Worm (Caenorhabditis elegans): ENCODE data around the gene F43E2.1.

Gene F43E2.1

DNA sequence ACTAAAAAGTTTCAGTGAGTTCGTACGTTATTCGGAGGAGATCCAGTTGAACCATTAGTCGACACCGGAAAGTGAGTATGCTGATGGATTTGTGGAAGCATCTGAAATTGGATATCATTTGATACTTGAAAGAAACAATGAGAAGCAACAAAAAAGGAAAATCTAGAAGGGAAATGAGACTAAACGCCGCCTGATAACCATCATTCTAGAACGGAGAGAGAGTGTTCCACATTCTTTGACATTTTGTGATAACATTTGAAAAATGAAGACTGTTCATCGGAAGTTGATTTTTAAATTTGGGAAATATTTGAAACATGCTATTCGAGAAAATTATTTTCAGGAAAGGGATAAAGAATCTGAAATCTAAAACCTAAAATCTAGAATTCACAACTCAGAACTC is 43.9 kb upstream of the F43E2.1 start, which contains the start of gene npax-1:
TSS of gene npax-1 (minus strand) at position 101 of the 400 bp plus-strand sequence.
- TF ChIP-seq ztf-1 (GFP tag; conservative IDR thresholded peaks at IDR 0.05) (no peak), lin-11 (tag; optimal IDR thresholded peaks at IDR 0.05) (no peak), dmd-4 (tag; optimal IDR thresholded peaks at IDR 0.05) (no peak), ceh-82 (tag; optimal IDR thresholded peaks at IDR 0.05) (no peak)

DNA sequence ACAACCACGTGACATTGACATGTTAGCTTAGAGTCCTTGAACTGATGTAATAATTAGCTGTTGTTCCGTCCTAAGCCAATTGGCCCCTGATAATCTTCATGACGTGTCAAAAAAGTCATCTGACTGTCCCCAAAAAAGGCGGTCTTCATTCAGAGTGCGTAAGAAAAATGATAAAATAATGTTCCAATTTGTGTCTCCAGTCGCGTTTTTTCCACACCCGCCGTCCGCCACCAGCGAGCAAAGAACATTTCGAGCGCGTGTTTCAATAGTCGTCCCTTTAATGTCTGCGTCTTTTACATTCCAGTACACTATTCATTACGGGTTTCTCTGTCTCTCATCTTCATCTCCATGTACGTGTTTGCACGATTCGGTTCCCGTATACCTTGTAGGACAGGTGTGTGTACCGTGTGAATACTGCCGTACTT is 37.6 kb upstream of the F43E2.1 start:
- TF ChIP-seq nhr-237 (tag; optimal IDR thresholded peaks at IDR 0.05) (no peak), nhr-129 (tag; optimal IDR thresholded peaks at IDR 0.05) (peak; percentile 79), Y55F3AM.14 (GFP tag; optimal IDR thresholded peaks at IDR 0.05) (peak; percentile 50), alr-1 (tag; optimal IDR thresholded peaks at IDR 0.05) (no peak), elt-1 (tag; optimal IDR thresholded peaks at IDR 0.05) (no peak), unc-62 (GFP tag; optimal IDR thresholded peaks at IDR 0.05) (peak; percentile 7), crh-2 (tag; optimal IDR thresholded peaks at IDR 0.05) (peak; percentile 94), fos-1 (tag; optimal IDR thresholded peaks at IDR 0.05) (peak; percentile 75), blmp-1 (tag; optimal IDR thresholded peaks at IDR 0.05; ENCODE audit: insufficient read depth) (peak; percentile 90), lin-39 (tag; optimal IDR thresholded peaks at IDR 0.05) (no peak), nhr-10 (tag; optimal IDR thresholded peaks at IDR 0.05) (no peak), mab-5 (tag; optimal IDR thresholded peaks at IDR 0.05) (no peak), lsy-2 (tag; optimal IDR thresholded peaks at IDR 0.05) (peak in 1 of 2 experiments; percentile 72), sem-4 (tag; optimal IDR thresholded peaks at IDR 0.05) (peak; percentile 77), lin-11 (tag; optimal IDR thresholded peaks at IDR 0.05) (peak; percentile 54), nhr-77 (tag; optimal IDR thresholded peaks at IDR 0.05) (no peak), elt-3 (tag; optimal IDR thresholded peaks at IDR 0.05) (no peak), unc-55 (GFP tag; optimal IDR thresholded peaks at IDR 0.05) (peak; percentile 73), ceh-16 (tag; optimal IDR thresholded peaks at IDR 0.05) (no peak), F13H6.1 (tag; optimal IDR thresholded peaks at IDR 0.05) (peak; percentile 84), ztf-11 (tag; optimal IDR thresholded peaks at IDR 0.05) (no peak), C34F6.9 (tag; optimal IDR thresholded peaks at IDR 0.05) (peak; percentile 70), ZK546.5 (tag; optimal IDR thresholded peaks at IDR 0.05) (no peak), ztf-4 (tag; optimal IDR thresholded peaks at IDR 0.05) (peak; percentile 72), ceh-82 (tag; optimal IDR thresholded peaks at IDR 0.05) (no peak), nhr-11 (tag; optimal IDR thresholded peaks at IDR 0.05) (no peak), sma-3 (GFP tag; optimal IDR thresholded peaks at IDR 0.05) (peak; percentile 92), gmeb-1 (tag; optimal IDR thresholded peaks at IDR 0.05) (peak; percentile 59), mbf-1 (tag; optimal IDR thresholded peaks at IDR 0.05) (no peak), nhr-23 (tag; optimal IDR thresholded peaks at IDR 0.05) (no peak), nhr-21 (tag; optimal IDR thresholded peaks at IDR 0.05) (no peak), R02D3.7 (tag; optimal IDR thresholded peaks at IDR 0.05) (no peak), snpc-4 (tag; optimal IDR thresholded peaks at IDR 0.05) (peak; percentile 34), ztf-1 (GFP tag; conservative IDR thresholded peaks at IDR 0.05) (no peak), dmd-4 (tag; optimal IDR thresholded peaks at IDR 0.05) (no peak), zag-1 (tag; optimal IDR thresholded peaks at IDR 0.05) (no peak), mdl-1 (tag; optimal IDR thresholded peaks at IDR 0.05) (peak; percentile 73 to 87), peb-1 (tag; optimal IDR thresholded peaks at IDR 0.05) (no peak), aly-2 (tag; optimal IDR thresholded peaks at IDR 0.05) (no peak), sma-9 (GFP tag; optimal IDR thresholded peaks at IDR 0.05) (peak; percentile 97), sma-9 (tag; optimal IDR thresholded peaks at IDR 0.05) (no peak), egl-27 (tag; optimal IDR thresholded peaks at IDR 0.05) (peak; percentile 75), nhr-25 (tag; optimal IDR thresholded peaks at IDR 0.05) (peak; percentile 95), nhr-6 (tag; optimal IDR thresholded peaks at IDR 0.05) (peak; percentile 40), ama-1 (optimal IDR thresholded peaks at IDR 0.05) (no peak), unc-39 (tag; optimal IDR thresholded peaks at IDR 0.05) (no peak), lin-13 (GFP tag; optimal IDR thresholded peaks at IDR 0.05) (peak; percentile 55), skn-1 (tag; optimal IDR thresholded peaks at IDR 0.05) (no peak), nhr-12 (tag; optimal IDR thresholded peaks at IDR 0.05) (peak; percentile 15)
